Worm (Caenorhabditis elegans) whole organism, L4 larva: ENCODE data around the gene mltn-11.

Source experiments
- Y75B8A.6 ChIP-seq: fragments of 200-800 bp; sonication (Bioruptor generic); IDR thresholded peaks from 2 replicates; pipeline ENCODE4 v1.3.6; 2022; ENCODE audit warnings: missing genetic modification reagents, missing genetic modification characterization, missing compliant biosample characterization
- fkh-10 ChIP-seq: fragments of 150-350 bp; optimal IDR thresholded peaks from 2 replicates; lab custom pipeline; 2014; ENCODE audit warnings: missing biosample characterization, missing genetic modification reagents, missing genetic modification characterization
- rbr-2 ChIP-seq: sonication (generic microtip); optimal IDR thresholded peaks from 2 replicates; lab custom pipeline; 2016; ENCODE audit warnings: missing genotype, missing genetic modification characterization, missing compliant biosample characterization

DNA sequence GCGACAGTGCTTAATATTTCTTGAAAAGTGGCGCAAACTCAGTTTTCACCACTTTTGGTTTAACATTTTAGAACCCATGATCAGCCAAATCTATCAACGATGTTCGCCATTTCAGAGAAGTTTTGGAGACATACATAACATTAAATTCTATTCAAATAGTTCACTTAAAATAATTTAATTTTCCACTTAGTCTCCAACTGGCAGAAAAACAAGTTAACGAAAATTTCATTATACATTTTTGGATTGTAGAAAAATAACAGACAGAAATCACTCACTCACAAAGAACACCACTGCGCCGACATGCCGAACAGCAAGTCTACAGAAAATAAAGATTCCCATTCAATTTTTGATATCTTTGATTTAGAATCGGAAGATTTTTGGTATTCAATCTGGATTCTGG lies 44.0 kb downstream of the mltn-11 start, which contains the start of gene srw-44:
- no peak for TF ChIP-seq fkh-10 (GFP tag; lab: Kevin White, UChicago)
- TF ChIP-seq Y75B8A.6 = no peak
- TF ChIP-seq rbr-2 = no peak
